Fruit fly (Drosophila melanogaster) whole organism, embryonic: ENCODE data around the gene mRpS14.

Source experiments
- Adf1 ChIP-seq: fragments of 200-800 bp; sonication (Bioruptor generic); IDR thresholded peaks from 2 replicates; pipeline ENCODE4 v1.3.6; 2022; ENCODE audit warnings: missing biosample characterization, missing genetic modification characterization
- Bgb ChIP-seq: fragments of 200-800 bp; sonication (Bioruptor generic); IDR thresholded peaks from 2 replicates; pipeline ENCODE4 v1.3.6; 2022; ENCODE audit warnings: missing biosample characterization, missing genetic modification characterization; ENCODE audit not compliant: partially characterized antibody
- CG10267 ChIP-seq: fragments of 200-800 bp; sonication (Bioruptor generic); optimal IDR thresholded peaks from 2 replicates; lab custom pipeline; 2018; ENCODE audit warnings: missing biosample characterization, mild to moderate bottlenecking, missing genetic modification characterization, moderate library complexity
- CG10321 ChIP-seq: fragments of 200-800 bp; sonication (Bioruptor generic); IDR thresholded peaks from 2 replicates; pipeline ENCODE4 v1.3.6; 2022; ENCODE audit warnings: missing biosample characterization, missing genetic modification characterization
- CG12299 ChIP-seq: fragments of 200-800 bp; sonication (Bioruptor generic); optimal IDR thresholded peaks from 2 replicates; lab custom pipeline; 2018; ENCODE audit warnings: missing biosample characterization, mild to moderate bottlenecking, missing genetic modification characterization
- CG12942 ChIP-seq: fragments of 200-800 bp; sonication (Bioruptor generic); optimal IDR thresholded peaks from 3 replicates; lab custom pipeline; 2016; ENCODE audit warnings: missing biosample characterization, missing genetic modification characterization
- CG14667 ChIP-seq: fragments of 200-800 bp; sonication (Bioruptor generic); IDR thresholded peaks from 2 replicates; pipeline ENCODE4 v1.3.6; 2022; ENCODE audit warnings: missing biosample characterization, missing genetic modification characterization
- CG15073 ChIP-seq: fragments of 200-800 bp; sonication (Bioruptor generic); optimal IDR thresholded peaks from 2 replicates; lab custom pipeline; 2016; ENCODE audit warnings: missing biosample characterization, missing genetic modification characterization
- CG1529 ChIP-seq: fragments of 200-800 bp; sonication (Bioruptor generic); optimal IDR thresholded peaks from 3 replicates; lab custom pipeline; 2018; ENCODE audit warnings: missing biosample characterization, missing genetic modification characterization
- CG15601 ChIP-seq: fragments of 200-800 bp; sonication (Bioruptor generic); optimal IDR thresholded peaks from 3 replicates; lab custom pipeline; 2019; ENCODE audit warnings: missing biosample characterization, mild to moderate bottlenecking, missing genetic modification characterization, moderate library complexity
- CG16813 ChIP-seq: fragments of 200-800 bp; sonication (Bioruptor generic); IDR thresholded peaks from 3 replicates; pipeline ENCODE4 v1.3.6; 2022; ENCODE audit warnings: missing biosample characterization, missing genetic modification characterization; ENCODE audit not compliant: partially characterized antibody
- CG16863 ChIP-seq: fragments of 200-800 bp; sonication (Bioruptor generic); optimal IDR thresholded peaks from 3 replicates; lab custom pipeline; 2016; ENCODE audit warnings: missing biosample characterization, missing genetic modification characterization
- CG17186 ChIP-seq: fragments of 200-800 bp; sonication (Bioruptor generic); optimal IDR thresholded peaks from 3 replicates; lab custom pipeline; 2017; ENCODE audit warnings: missing biosample characterization, missing genetic modification reagents, missing genetic modification characterization
- CG17328 ChIP-seq: fragments of 200-800 bp; sonication (Bioruptor generic); IDR thresholded peaks from 2 replicates; pipeline ENCODE4 v1.3.6; 2022; ENCODE audit warnings: missing biosample characterization, missing genetic modification characterization
- CG17359 ChIP-seq: fragments of 200-800 bp; sonication (Bioruptor generic); optimal IDR thresholded peaks from 3 replicates; lab custom pipeline; 2018; ENCODE audit warnings: missing biosample characterization, mild to moderate bottlenecking, missing genetic modification characterization, moderate library complexity
- CG17568 ChIP-seq: fragments of 200-800 bp; sonication (Bioruptor generic); optimal IDR thresholded peaks from 2 replicates; lab custom pipeline; 2018; ENCODE audit warnings: missing biosample characterization, mild to moderate bottlenecking, missing genetic modification characterization, moderate library complexity
- CG31365 ChIP-seq: fragments of 200-800 bp; sonication (Bioruptor generic); optimal IDR thresholded peaks from 2 replicates; lab custom pipeline; 2018; ENCODE audit warnings: missing biosample characterization, mild to moderate bottlenecking, missing genetic modification characterization
- CG6689 ChIP-seq: fragments of 200-800 bp; sonication (Bioruptor generic); IDR thresholded peaks from 2 replicates; pipeline ENCODE4 v1.3.6; 2022; ENCODE audit warnings: missing biosample characterization, missing genetic modification characterization
- CG7987 ChIP-seq: fragments of 200-800 bp; sonication (Bioruptor generic); optimal IDR thresholded peaks from 2 replicates; lab custom pipeline; 2018; ENCODE audit warnings: missing biosample characterization, mild to moderate bottlenecking, missing genetic modification characterization, moderate library complexity
- CG8924 ChIP-seq: fragments of 200-800 bp; optimal IDR thresholded peaks from 3 replicates; lab custom pipeline; 2019; ENCODE audit warnings: missing biosample characterization, mild to moderate bottlenecking, missing genetic modification characterization, moderate library complexity
- CoRest ChIP-seq: fragments of 200-800 bp; sonication (Bioruptor generic); optimal IDR thresholded peaks from 3 replicates; lab custom pipeline; 2018; ENCODE audit warnings: missing biosample characterization, mild to moderate bottlenecking, missing genetic modification characterization, moderate library complexity
- D ChIP-seq, 2 experiments: fragments of 200-800 bp in 1 of 2; fragments of >200 bp in 1 of 2; sonication (Bioruptor generic) in 1 of 2; optimal IDR thresholded peaks; 2 replicates in 1 of 2; 3 replicates in 1 of 2; lab custom pipeline; 2017; ENCODE audit warnings: mild to moderate bottlenecking in 1 of 2, missing biosample characterization in 1 of 2, missing genetic modification characterization in 1 of 2, missing genetic modification reagents in 1 of 2
- D19A ChIP-seq: fragments of 200-800 bp; optimal IDR thresholded peaks from 3 replicates; lab custom pipeline; 2019; ENCODE audit warnings: missing biosample characterization, mild to moderate bottlenecking, missing genetic modification characterization, moderate library complexity
- ERR ChIP-seq: fragments of 200-800 bp; sonication (Bioruptor generic); optimal IDR thresholded peaks from 2 replicates; lab custom pipeline; 2016; ENCODE audit warnings: missing biosample characterization, missing genetic modification characterization
- Ets97D ChIP-seq: fragments of 200-800 bp; sonication (Bioruptor generic); optimal IDR thresholded peaks from 3 replicates; lab custom pipeline; 2016; ENCODE audit warnings: missing biosample characterization, missing genetic modification characterization
- Fer2 ChIP-seq: fragments of 200-800 bp; sonication (Bioruptor generic); optimal IDR thresholded peaks from 2 replicates; lab custom pipeline; 2018; ENCODE audit warnings: missing biosample characterization, mild to moderate bottlenecking, missing genetic modification characterization, moderate library complexity
- Gsc ChIP-seq: fragments of 200-800 bp; sonication (Bioruptor generic); IDR thresholded peaks from 2 replicates; pipeline ENCODE4 v1.3.6; 2022; ENCODE audit warnings: missing biosample characterization, missing genetic modification characterization
- HLH4C ChIP-seq: fragments of 200-800 bp; sonication (Bioruptor generic); IDR thresholded peaks from 3 replicates; pipeline ENCODE4 v1.3.6; 2022; ENCODE audit warnings: missing biosample characterization, missing genetic modification characterization; ENCODE audit not compliant: partially characterized antibody
- Hr3 ChIP-seq: fragments of 200-800 bp; sonication (Bioruptor generic); optimal IDR thresholded peaks from 3 replicates; lab custom pipeline; 2016; ENCODE audit warnings: missing biosample characterization, missing genetic modification characterization
- Lim3 ChIP-seq: fragments of 200-800 bp; sonication (Bioruptor generic); IDR thresholded peaks from 2 replicates; pipeline ENCODE4 v1.3.6; 2022; ENCODE audit warnings: missing biosample characterization, missing genetic modification characterization
- Ptx1 ChIP-seq: fragments of 200-800 bp; sonication (Bioruptor generic); IDR thresholded peaks from 2 replicates; pipeline ENCODE4 v1.3.6; 2022; ENCODE audit warnings: missing biosample characterization, missing genetic modification characterization
- Rfx ChIP-seq: fragments of 200-800 bp; sonication (Bioruptor generic); IDR thresholded peaks from 2 replicates; pipeline ENCODE4 v1.3.6; 2022; ENCODE audit warnings: missing biosample characterization, missing genetic modification characterization
- Sin3A ChIP-seq: fragments of >200 bp; optimal IDR thresholded peaks from 2 replicates; lab custom pipeline; 2018
- ase ChIP-seq: fragments of 200-800 bp; sonication (Bioruptor generic); IDR thresholded peaks from 3 replicates; pipeline ENCODE4 v1.3.6; 2022; ENCODE audit warnings: missing biosample characterization, missing genetic modification characterization
- ash1 ChIP-seq: fragments of 200-800 bp; sonication (Bioruptor generic); optimal IDR thresholded peaks from 2 replicates; lab custom pipeline; 2018; ENCODE audit warnings: missing biosample characterization, mild to moderate bottlenecking, missing genetic modification characterization
- gt ChIP-seq: fragments of 200-800 bp; sonication (Bioruptor generic); IDR thresholded peaks from 2 replicates; pipeline ENCODE4 v1.3.6; 2022; ENCODE audit warnings: missing biosample characterization, missing genetic modification characterization
- hb ChIP-seq: fragments of 200-800 bp; sonication (Bioruptor generic); IDR thresholded peaks from 3 replicates; pipeline ENCODE4 v1.3.6; 2022; ENCODE audit warnings: missing biosample characterization, missing genetic modification characterization; ENCODE audit not compliant: partially characterized antibody
- lola ChIP-seq, 3 experiments: fragments of >200 bp in 2 of 3; fragments of 200-800 bp in 1 of 3; sonication (Bioruptor generic) in 1 of 3; optimal IDR thresholded peaks; 2 replicates each; lab custom pipeline; 2017 to 2019; ENCODE audit warnings: missing biosample characterization in 3 of 3, missing genetic modification characterization in 3 of 3, mild to moderate bottlenecking in 1 of 3, moderate library complexity in 1 of 3
- p53 ChIP-seq: fragments of 200-800 bp; sonication (Bioruptor generic); optimal IDR thresholded peaks from 2 replicates; lab custom pipeline; 2016; ENCODE audit warnings: missing biosample characterization, missing genetic modification characterization
- pfk ChIP-seq: fragments of 200-800 bp; sonication (Bioruptor generic); optimal IDR thresholded peaks from 2 replicates; lab custom pipeline; 2018; ENCODE audit warnings: missing biosample characterization, mild to moderate bottlenecking, missing genetic modification characterization, moderate library complexity
- pita ChIP-seq: fragments of 200-800 bp; sonication (Bioruptor generic); optimal IDR thresholded peaks from 2 replicates; lab custom pipeline; 2017; ENCODE audit warnings: missing biosample characterization, mild to moderate bottlenecking, missing genetic modification characterization
- run ChIP-seq: fragments of 200-800 bp; sonication (Bioruptor generic); optimal IDR thresholded peaks from 3 replicates; lab custom pipeline; 2018; ENCODE audit warnings: missing biosample characterization, mild to moderate bottlenecking, missing genetic modification characterization
- sc ChIP-seq, 3 experiments: fragments of >200 bp in 2 of 3; fragments of 200-800 bp in 1 of 3; sonication (Bioruptor generic) in 1 of 3; optimal IDR thresholded peaks; 2 replicates in 2 of 3; 3 replicates in 1 of 3; lab custom pipeline; 2017; ENCODE audit warnings: mild to moderate bottlenecking in 1 of 3, missing biosample characterization in 1 of 3, missing genetic modification characterization in 1 of 3, missing genetic modification reagents in 1 of 3
- seq ChIP-seq: fragments of 200-800 bp; sonication (Bioruptor generic); IDR thresholded peaks from 2 replicates; pipeline ENCODE4 v1.3.6; 2022; ENCODE audit warnings: missing biosample characterization, missing genetic modification characterization
- sob ChIP-seq: fragments of 200-800 bp; sonication (Bioruptor generic); IDR thresholded peaks from 2 replicates; pipeline ENCODE4 v1.3.6; 2022; ENCODE audit warnings: missing biosample characterization, missing genetic modification characterization
- ssp ChIP-seq: fragments of 200-800 bp; sonication (Bioruptor generic); IDR thresholded peaks from 2 replicates; pipeline ENCODE4 v1.3.6; 2022; ENCODE audit warnings: missing biosample characterization, missing genetic modification characterization
- tup ChIP-seq: fragments of 200-800 bp; sonication (Bioruptor generic); optimal IDR thresholded peaks from 2 replicates; lab custom pipeline; 2016; ENCODE audit warnings: missing biosample characterization, mild to moderate bottlenecking, missing genetic modification characterization, moderate library complexity
- vfl ChIP-seq: fragments of 200-800 bp; sonication (Bioruptor generic); optimal IDR thresholded peaks from 2 replicates; lab custom pipeline; 2016; ENCODE audit warnings: missing biosample characterization, missing genetic modification characterization
- zf30C ChIP-seq: fragments of 200-800 bp; sonication (Bioruptor generic); optimal IDR thresholded peaks from 3 replicates; lab custom pipeline; 2018; ENCODE audit warnings: missing biosample characterization, mild to moderate bottlenecking, missing genetic modification characterization

The mRpS14 gene

dm6 chrX:19521753-19522383 lies 41.8 kb upstream of the mRpS14 start, which contains the start of the genes Idh3a and CoRest (continued):
- TF ChIP-seq D19A (tag; lab: Kevin White, UChicago) (no peak), CG6689 (GFP tag; lab: Robert Waterston, UW) (0 out of 2 replicates have a peak, but pooled peaks have one; percentile 28), CG1529 (GFP tag; lab: Kevin White, UChicago) (no peak), CG31365 (tag; lab: Kevin White, UChicago) (no peak), ase (GFP tag; lab: Robert Waterston, UW) (no peak), p53 (GFP tag; lab: Kevin White, UChicago) (no peak), gt (GFP tag; lab: Robert Waterston, UW) (no peak), sob (GFP tag; lab: Robert Waterston, UW) (no peak), CG7987 (no peak), hb (GFP tag; lab: Robert Waterston, UW) (peak; percentile 60; the same call in 1 of the 3 replicates), CG17568 (GFP tag; lab: Kevin White, UChicago) (no peak), CG16863 (GFP tag; lab: Kevin White, UChicago) (no peak), Bgb (GFP tag; lab: Robert Waterston, UW) (peak; percentile 63; the same call in 1 of the 2 replicates), Rfx (GFP tag; lab: Robert Waterston, UW) (0 out of 2 replicates have a peak, but pooled peaks have one; percentile 42), seq (peak; percentile 67), Hr3 (GFP tag; lab: Kevin White, UChicago) (peak; percentile 30), Fer2 (tag; lab: Kevin White, UChicago) (no peak), CG12299 (tag; lab: Kevin White, UChicago) (no peak), CoRest (peak; percentile 69), HLH4C (peak; percentile 71), tup (GFP tag; lab: Kevin White, UChicago) (no peak), vfl (GFP tag; lab: Kevin White, UChicago) (no peak), CG17328 (GFP tag; lab: Robert Waterston, UW) (no peak), lola (GFP tag; optimal IDR thresholded peaks at IDR 0.05; lab: Kevin White, UChicago) (no peak), CG8924 (tag; lab: Kevin White, UChicago) (no peak), sc (optimal IDR thresholded peaks at IDR 0.05; lab: Kevin White, UChicago) (no peak), sc (GFP tag; optimal IDR thresholded peaks at IDR 0.05; lab: Kevin White, UChicago) (no peak), Ets97D (peak; percentile 55), CG16813 (GFP tag; lab: Robert Waterston, UW) (peak; percentile 81), run (no peak), Sin3A (lab: Kevin White, UChicago) (peak; percentile 99), CG17359 (tag; lab: Kevin White, UChicago) (no peak), CG10321 (GFP tag; lab: Robert Waterston, UW) (no peak), CG12942 (GFP tag; lab: Kevin White, UChicago) (no peak), ssp (GFP tag; lab: Robert Waterston, UW) (0 out of 2 replicates have a peak, but pooled peaks have one; percentile 20), pfk (no peak), D (optimal IDR thresholded peaks at IDR 0.05; lab: Kevin White, UChicago) (no peak), D (GFP tag; optimal IDR thresholded peaks at IDR 0.05; lab: Kevin White, UChicago) (no peak), CG17186 (peak; percentile 77), ash1 (GFP tag; lab: Kevin White, UChicago) (no peak), CG15073 (GFP tag; lab: Kevin White, UChicago) (no peak), CG15601 (tag; lab: Kevin White, UChicago) (peak; percentile 4), CG10267 (tag; lab: Kevin White, UChicago) (peak; percentile 31), Ptx1 (GFP tag; lab: Robert Waterston, UW) (peak; percentile 50), ERR (GFP tag; lab: Kevin White, UChicago) (no peak), Gsc (GFP tag; lab: Robert Waterston, UW) (no peak), Lim3 (GFP tag; lab: Robert Waterston, UW) (no peak), pita (GFP tag; lab: Kevin White, UChicago) (no peak), CG14667 (GFP tag; lab: Robert Waterston, UW) (no peak), zf30C (no peak), Adf1 (GFP tag; lab: Robert Waterston, UW) (no peak)
